Worm (Caenorhabditis elegans) whole organism, early embryonic: ENCODE results near the gene lmbr-1.

Experiments used
- B0310.2 ChIP-seq: sonication (generic microtip); optimal IDR thresholded peaks from 2 replicates; lab custom pipeline; 2016; ENCODE audit warnings: mild to moderate bottlenecking, missing genetic modification characterization, missing compliant biosample characterization
- F13C5.2 ChIP-seq: sonication (generic microtip); optimal IDR thresholded peaks from 2 replicates; lab custom pipeline; 2017; ENCODE audit warnings: mild to moderate bottlenecking, missing genetic modification characterization, inconsistent platforms, missing compliant biosample characterization
- aly-1 ChIP-seq: sonication (generic microtip); optimal IDR thresholded peaks from 2 replicates; lab custom pipeline; 2016; ENCODE audit warnings: missing genetic modification characterization, missing compliant biosample characterization
- ama-1 ChIP-seq: fragments of 150-350 bp; optimal IDR thresholded peaks from 2 replicates; lab custom pipeline; 2014
- ceh-13 ChIP-seq: fragments of 200-800 bp; sonication (Bioruptor generic); optimal IDR thresholded peaks from 2 replicates; lab custom pipeline; 2018; ENCODE audit warnings: mild to moderate bottlenecking, missing genetic modification characterization, missing compliant biosample characterization
- ceh-36 ChIP-seq: sonication (generic microtip); optimal IDR thresholded peaks from 2 replicates; lab custom pipeline; 2016; ENCODE audit warnings: missing genetic modification characterization, inconsistent platforms, missing compliant biosample characterization
- ets-7 ChIP-seq: sonication (generic microtip); optimal IDR thresholded peaks from 2 replicates; lab custom pipeline; 2016; ENCODE audit warnings: missing genotype, missing genetic modification characterization, missing compliant biosample characterization
- flt-1 ChIP-seq: fragments of 200-800 bp; sonication (Bioruptor generic); IDR thresholded peaks from 2 replicates; pipeline ENCODE4 v1.3.6; 2022; ENCODE audit warnings: missing genetic modification characterization, missing compliant biosample characterization
- hmbx-1 ChIP-seq: sonication (generic microtip); optimal IDR thresholded peaks from 2 replicates; lab custom pipeline; 2016; ENCODE audit warnings: mild to moderate bottlenecking, missing genetic modification characterization, missing compliant biosample characterization
- hmg-4 ChIP-seq: fragments of 200-800 bp; sonication (Bioruptor generic); optimal IDR thresholded peaks from 2 replicates; lab custom pipeline; 2018; ENCODE audit warnings: mild to moderate bottlenecking, missing genetic modification characterization, missing compliant biosample characterization
- hnd-1 ChIP-seq: sonication (generic microtip); optimal IDR thresholded peaks from 2 replicates; lab custom pipeline; 2016; ENCODE audit warnings: missing genetic modification characterization, missing compliant biosample characterization
- pes-1 ChIP-seq: fragments of 200-800 bp; sonication (Bioruptor generic); IDR thresholded peaks from 2 replicates; pipeline ENCODE4 v1.3.6; 2022; ENCODE audit warnings: missing genetic modification reagents, missing genetic modification characterization, missing compliant biosample characterization
- scrt-1 ChIP-seq: fragments of 200-800 bp; sonication (Bioruptor generic); IDR thresholded peaks from 2 replicates; pipeline ENCODE4 v1.3.6; 2022; ENCODE audit warnings: missing genetic modification characterization, missing compliant biosample characterization
- sea-1 ChIP-seq: fragments of 200-800 bp; sonication (Bioruptor generic); conservative IDR thresholded peaks from 2 replicates; pipeline ENCODE4 v1.3.6; 2022; ENCODE audit warnings: missing genetic modification characterization, missing compliant biosample characterization
- tbx-11 ChIP-seq: fragments of 200-800 bp; sonication (Bioruptor generic); IDR thresholded peaks from 2 replicates; pipeline ENCODE4 v1.3.6; 2022; ENCODE audit warnings: missing genetic modification characterization, missing compliant biosample characterization
- tbx-37 ChIP-seq: fragments of 200-800 bp; sonication (Bioruptor generic); conservative IDR thresholded peaks from 2 replicates; pipeline ENCODE4 v1.3.6; 2022; ENCODE audit warnings: missing genetic modification reagents, missing genetic modification characterization, missing compliant biosample characterization
- tra-4 ChIP-seq: sonication (generic microtip); optimal IDR thresholded peaks from 2 replicates; lab custom pipeline; 2017; ENCODE audit warnings: missing genetic modification characterization, missing compliant biosample characterization

Gene lmbr-1

ce11 chrIII:8368619-8369018 is 3.4 kb upstream of the lmbr-1 start, which contains the start of gene R05D3.9:
R05D3.9 (minus strand) TSS chrIII:8368719.
- TF ChIP-seq B0310.2 (tag; lab: Kevin White, UChicago) = no peak
- TF ChIP-seq ama-1 = no peak
- no peak for TF ChIP-seq tra-4
- no peak for TF ChIP-seq tbx-11 (GFP tag; lab: Robert Waterston, UW)
- TF ChIP-seq sea-1 = no peak
- TF ChIP-seq scrt-1 (GFP tag; lab: Robert Waterston, UW) = no peak
- TF ChIP-seq ceh-36 (tag; lab: Kevin White, UChicago) = no peak
- no peak for TF ChIP-seq tbx-37
- no peak for TF ChIP-seq hmbx-1 (tag; lab: Kevin White, UChicago)
- TF ChIP-seq ceh-13 (GFP tag; lab: Kevin White, UChicago) = no peak
- no peak for TF ChIP-seq ets-7 (tag; lab: Kevin White, UChicago)
- no peak for TF ChIP-seq pes-1 (GFP tag; lab: Robert Waterston, UW)
- TF ChIP-seq hnd-1 (tag; lab: Kevin White, UChicago) = no peak
- no peak for TF ChIP-seq F13C5.2 (tag; lab: Kevin White, UChicago)
- no peak for TF ChIP-seq hmg-4 (GFP tag; lab: Kevin White, UChicago)

ce11 chrIII:8369172-8369571 is 2.9 kb upstream of the lmbr-1 start:
- TF ChIP-seq tra-4 (no peak), aly-1 (tag; lab: Kevin White, UChicago) (no peak), sea-1 (no peak), ets-7 (tag; lab: Kevin White, UChicago) (no peak), ceh-13 (GFP tag; lab: Kevin White, UChicago) (no peak), tbx-37 (no peak), ceh-36 (tag; lab: Kevin White, UChicago) (no peak), B0310.2 (tag; lab: Kevin White, UChicago) (no peak), hnd-1 (tag; lab: Kevin White, UChicago) (no peak), hmg-4 (GFP tag; lab: Kevin White, UChicago) (no peak), ama-1 (no peak), flt-1 (GFP tag; lab: Robert Waterston, UW) (no peak), pes-1 (GFP tag; lab: Robert Waterston, UW) (no peak), hmbx-1 (tag; lab: Kevin White, UChicago) (no peak), F13C5.2 (tag; lab: Kevin White, UChicago) (no peak)

ce11 chrIII:8370188-8370587 is 1.9 kb upstream of the lmbr-1 start:
- TF ChIP-seq ceh-13 (GFP tag; lab: Kevin White, UChicago) (no peak), B0310.2 (tag; lab: Kevin White, UChicago) (no peak), hnd-1 (tag; lab: Kevin White, UChicago) (no peak), F13C5.2 (tag; lab: Kevin White, UChicago) (no peak), ets-7 (tag; lab: Kevin White, UChicago) (no peak), scrt-1 (GFP tag; lab: Robert Waterston, UW) (no peak), tra-4 (no peak), hmbx-1 (tag; lab: Kevin White, UChicago) (no peak), sea-1 (no peak)

ce11 chrIII:8370846-8371257 is 1.2 kb upstream of the lmbr-1 start:
- TF ChIP-seq scrt-1 (GFP tag; lab: Robert Waterston, UW) = no peak
- TF ChIP-seq hmbx-1 (tag; lab: Kevin White, UChicago) = no peak
- no peak for TF ChIP-seq flt-1 (GFP tag; lab: Robert Waterston, UW)
- no peak for TF ChIP-seq ceh-13 (GFP tag; lab: Kevin White, UChicago)
- TF ChIP-seq hmg-4 (GFP tag; lab: Kevin White, UChicago) = no peak
- no peak for TF ChIP-seq tbx-37
- TF ChIP-seq sea-1 = no peak
- no peak for TF ChIP-seq F13C5.2 (tag; lab: Kevin White, UChicago)
- no peak for TF ChIP-seq ceh-36 (tag; lab: Kevin White, UChicago)
- no peak for TF ChIP-seq hnd-1 (tag; lab: Kevin White, UChicago)
- no peak for TF ChIP-seq pes-1 (GFP tag; lab: Robert Waterston, UW)
- no peak for TF ChIP-seq B0310.2 (tag; lab: Kevin White, UChicago)
- no peak for TF ChIP-seq tbx-11 (GFP tag; lab: Robert Waterston, UW)
- TF ChIP-seq ets-7 (tag; lab: Kevin White, UChicago) = no peak
- TF ChIP-seq aly-1 (tag; lab: Kevin White, UChicago) = no peak
- TF ChIP-seq ama-1 = no peak
- TF ChIP-seq tra-4 = no peak

- TF ChIP-seq ama-1 (no peak), sea-1 (no peak)
These were observed 2.9 kb downstream of the lmbr-1 start, which contains the start of gene met-2 for ce11 chrIII:8375000-8375399. met-2 (plus strand) TSS chrIII:8375300.

ce11 chrIII:8380645-8381044 is 8.6 kb downstream of the lmbr-1 start, which contains the start of gene R05D3.12:
R05D3.12 (plus strand) TSS chrIII:8380945.
- TF ChIP-seq pes-1 (GFP tag; lab: Robert Waterston, UW) (no peak), hmbx-1 (tag; lab: Kevin White, UChicago) (no peak), flt-1 (GFP tag; lab: Robert Waterston, UW) (no peak), tbx-11 (GFP tag; lab: Robert Waterston, UW) (no peak), hmg-4 (GFP tag; lab: Kevin White, UChicago) (no peak), ama-1 (no peak), F13C5.2 (tag; lab: Kevin White, UChicago) (no peak), scrt-1 (GFP tag; lab: Robert Waterston, UW) (no peak), ceh-36 (tag; lab: Kevin White, UChicago) (no peak), tbx-37 (no peak), tra-4 (no peak), hnd-1 (tag; lab: Kevin White, UChicago) (no peak), ceh-13 (GFP tag; lab: Kevin White, UChicago) (no peak), B0310.2 (tag; lab: Kevin White, UChicago) (no peak), ets-7 (tag; lab: Kevin White, UChicago) (no peak), sea-1 (no peak), aly-1 (tag; lab: Kevin White, UChicago) (no peak)

ce11 chrIII:8389539-8389938 is 17.5 kb downstream of the lmbr-1 start, which contains the start of gene ZK353.4:
ZK353.4 (minus strand) TSS chrIII:8389639.
- TF ChIP-seq ceh-13 (GFP tag; lab: Kevin White, UChicago) (no peak), pes-1 (GFP tag; lab: Robert Waterston, UW) (no peak), ceh-36 (tag; lab: Kevin White, UChicago) (no peak), scrt-1 (GFP tag; lab: Robert Waterston, UW) (no peak), sea-1 (no peak), B0310.2 (tag; lab: Kevin White, UChicago) (no peak), hmg-4 (GFP tag; lab: Kevin White, UChicago) (no peak), tra-4 (no peak), hnd-1 (tag; lab: Kevin White, UChicago) (no peak), aly-1 (tag; lab: Kevin White, UChicago) (no peak), tbx-37 (no peak), F13C5.2 (tag; lab: Kevin White, UChicago) (no peak)
